Fruit fly (Drosophila melanogaster) whole organism: ENCODE measurements around the gene CG4968.

Experiments used
- CG8478 ChIP-seq: fragments of >200 bp; optimal IDR thresholded peaks from 2 replicates; lab custom pipeline; 2018; ENCODE audit warnings: inconsistent platforms
- pan ChIP-seq: fragments of >200 bp; optimal IDR thresholded peaks from 2 replicates; lab custom pipeline; 2017
- usp ChIP-seq: fragments of >200 bp; optimal IDR thresholded peaks from 2 replicates; lab custom pipeline; 2017; ENCODE audit warnings: missing biosample characterization, missing genetic modification characterization, mixed read lengths

DNA sequence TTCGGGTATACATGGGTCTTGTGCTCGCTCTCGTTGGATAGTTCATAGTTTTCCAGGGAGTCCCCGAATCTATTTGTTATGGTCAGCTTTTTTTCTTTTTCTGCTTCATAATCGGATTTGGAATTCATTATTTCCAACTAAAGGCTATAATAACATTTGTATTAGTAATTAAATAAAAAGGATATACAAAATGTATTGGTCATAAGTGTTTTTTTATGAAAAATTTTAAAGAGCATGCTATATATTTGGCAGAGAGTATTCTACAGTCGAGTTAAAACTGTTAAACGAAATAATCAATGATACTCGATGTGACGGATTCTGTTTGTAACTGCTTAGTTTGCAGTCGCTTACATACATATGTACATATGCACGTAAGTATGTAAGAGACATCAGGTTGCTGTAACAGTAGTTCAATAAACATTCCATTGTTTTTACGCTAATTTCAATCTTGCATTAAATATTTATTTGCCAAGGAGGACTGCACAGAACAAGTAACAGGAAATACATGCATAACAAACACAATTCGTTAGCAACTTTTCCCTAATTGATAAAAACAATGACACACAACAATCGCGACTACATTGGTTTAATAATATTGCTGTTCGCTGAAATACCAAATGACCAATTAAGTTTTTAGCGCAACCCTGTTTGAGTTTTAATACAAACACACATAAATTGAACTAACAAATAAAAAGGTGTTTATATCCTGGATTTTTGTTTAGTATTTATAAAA lies 7.5 kb upstream of the CG4968 start:
- TF ChIP-seq CG8478 (lab: Kevin White, UChicago) (no peak), pan (no peak), usp (no peak)
